Fruit fly (Drosophila melanogaster): ENCODE results near the gene CG15386.

dm6 chr2L:2175090-2175830, 41.8 kb downstream of the CG15386 start:
- TF ChIP-seq CG5204 (GFP tag; optimal IDR thresholded peaks at IDR 0.05), result no peak
- peak; percentile 46 for TF ChIP-seq CG33017 (tag; optimal IDR thresholded peaks at IDR 0.05)
- TF ChIP-seq cic (GFP tag; optimal IDR thresholded peaks at IDR 0.05), result peak; percentile 62
- peak; percentile 97 for TF ChIP-seq kay (GFP tag; ENCODE audit: borderline replicate concordance)
- no peak for TF ChIP-seq Hr96 (GFP tag; optimal IDR thresholded peaks at IDR 0.05)
- no peak for TF ChIP-seq bab1 (GFP tag; optimal IDR thresholded peaks at IDR 0.05)
- TF ChIP-seq CG11617 (GFP tag; optimal IDR thresholded peaks at IDR 0.05), result no peak
- peak; percentile 55 for TF ChIP-seq pad (GFP tag; optimal IDR thresholded peaks at IDR 0.05)
- peak; percentile 11 for TF ChIP-seq CG14711 (tag; optimal IDR thresholded peaks at IDR 0.05)
- TF ChIP-seq tj (GFP tag; optimal IDR thresholded peaks at IDR 0.05), result peak; percentile 99
- no peak for TF ChIP-seq CG1620 (GFP tag; optimal IDR thresholded peaks at IDR 0.05)
